Fruit fly (Drosophila melanogaster) whole organism, pupa: Measurements from ENCODE around the gene CG8993.

Experiments used
- CG10348 ChIP-seq: fragments of 200-800 bp; sonication (Bioruptor generic); IDR thresholded peaks from 2 replicates; pipeline ENCODE4 v1.3.6; 2022; ENCODE audit warnings: missing biosample characterization, missing genetic modification characterization
- CG12605 ChIP-seq: fragments of 200-800 bp; sonication (Bioruptor generic); IDR thresholded peaks from 2 replicates; pipeline ENCODE4 v1.3.6; 2022; ENCODE audit warnings: missing biosample characterization, missing genetic modification characterization
- CG13204 ChIP-seq: fragments of 200-800 bp; sonication (Bioruptor generic); optimal IDR thresholded peaks from 2 replicates; lab custom pipeline; 2018; ENCODE audit warnings: missing biosample characterization, mild to moderate bottlenecking, missing genetic modification characterization, moderate library complexity
- CG14655 ChIP-seq: fragments of 200-800 bp; sonication (Bioruptor generic); optimal IDR thresholded peaks from 3 replicates; lab custom pipeline; 2017; ENCODE audit warnings: mild to moderate bottlenecking, missing biosample characterization, missing genetic modification reagents, missing genetic modification characterization
- CG15710 ChIP-seq: fragments of 200-800 bp; sonication (Bioruptor generic); optimal IDR thresholded peaks from 2 replicates; lab custom pipeline; 2018; ENCODE audit warnings: missing biosample characterization, mild to moderate bottlenecking, missing genetic modification characterization, moderate library complexity
- CG17806 ChIP-seq: fragments of 200-800 bp; sonication (Bioruptor generic); optimal IDR thresholded peaks from 2 replicates; lab custom pipeline; 2018; ENCODE audit warnings: missing biosample characterization, mild to moderate bottlenecking, missing genetic modification characterization, moderate library complexity
- CG32121 ChIP-seq: fragments of 200-800 bp; sonication (Bioruptor generic); IDR thresholded peaks from 2 replicates; pipeline ENCODE4 v1.3.6; 2022; ENCODE audit warnings: missing biosample characterization, missing genetic modification characterization
- CG34367 ChIP-seq: fragments of 200-800 bp; sonication (Bioruptor generic); optimal IDR thresholded peaks from 2 replicates; lab custom pipeline; 2018; ENCODE audit warnings: missing biosample characterization, mild to moderate bottlenecking, missing genetic modification characterization
- CG4496 ChIP-seq: fragments of 200-800 bp; sonication (Bioruptor generic); IDR thresholded peaks from 3 replicates; pipeline ENCODE4 v1.3.6; 2022; ENCODE audit warnings: missing biosample characterization, missing genetic modification characterization
- CG8159 ChIP-seq: fragments of 200-800 bp; sonication (Bioruptor generic); optimal IDR thresholded peaks from 3 replicates; lab custom pipeline; 2018; ENCODE audit warnings: missing biosample characterization, mild to moderate bottlenecking, missing genetic modification characterization, moderate library complexity
- CG8301 ChIP-seq: fragments of 200-800 bp; sonication (Bioruptor generic); optimal IDR thresholded peaks from 2 replicates; lab custom pipeline; 2018; ENCODE audit warnings: missing biosample characterization, mild to moderate bottlenecking, missing genetic modification characterization
- CG9948 ChIP-seq: fragments of 200-800 bp; sonication (Bioruptor generic); optimal IDR thresholded peaks from 2 replicates; lab custom pipeline; 2018; ENCODE audit warnings: missing biosample characterization, mild to moderate bottlenecking, missing genetic modification characterization, moderate library complexity
- D1 ChIP-seq: fragments of 200-800 bp; sonication (Bioruptor generic); optimal IDR thresholded peaks from 2 replicates; lab custom pipeline; 2018; ENCODE audit warnings: missing biosample characterization, mild to moderate bottlenecking, missing genetic modification characterization, moderate library complexity
- EcR ChIP-seq: fragments of 200-800 bp; sonication (Bioruptor generic); optimal IDR thresholded peaks from 3 replicates; lab custom pipeline; 2019; ENCODE audit warnings: missing biosample characterization, missing genetic modification characterization, mild to moderate bottlenecking, moderate library complexity, missing genetic modification reagents
- Ets98B ChIP-seq: fragments of 200-800 bp; sonication (Bioruptor generic); IDR thresholded peaks from 2 replicates; pipeline ENCODE4 v1.3.6; 2022; ENCODE audit warnings: missing biosample characterization, missing genetic modification characterization
- Pif1A ChIP-seq: fragments of 200-800 bp; sonication (Bioruptor generic); optimal IDR thresholded peaks from 3 replicates; lab custom pipeline; 2016; ENCODE audit warnings: missing biosample characterization, missing genetic modification characterization
- Pif1B ChIP-seq: fragments of 200-800 bp; sonication (Bioruptor generic); optimal IDR thresholded peaks from 3 replicates; lab custom pipeline; 2016; ENCODE audit warnings: missing biosample characterization, missing genetic modification characterization
- Snoo ChIP-seq: fragments of 200-800 bp; sonication (Bioruptor generic); optimal IDR thresholded peaks from 3 replicates; lab custom pipeline; 2017; ENCODE audit warnings: missing biosample characterization, mild to moderate bottlenecking, missing genetic modification characterization, inconsistent platforms
- fd96Ca ChIP-seq: fragments of 200-800 bp; sonication (Bioruptor generic); IDR thresholded peaks from 3 replicates; pipeline ENCODE4 v1.3.6; 2022; ENCODE audit warnings: missing biosample characterization, missing genetic modification characterization
- gl ChIP-seq: fragments of 200-800 bp; sonication (Bioruptor generic); optimal IDR thresholded peaks from 2 replicates; lab custom pipeline; 2018; ENCODE audit warnings: missing biosample characterization, mild to moderate bottlenecking, missing genetic modification characterization
- rn ChIP-seq: fragments of 200-800 bp; sonication (Bioruptor generic); IDR thresholded peaks from 2 replicates; pipeline ENCODE4 v1.3.6; 2022; ENCODE audit warnings: missing biosample characterization, missing genetic modification characterization

Gene CG8993

DNA sequence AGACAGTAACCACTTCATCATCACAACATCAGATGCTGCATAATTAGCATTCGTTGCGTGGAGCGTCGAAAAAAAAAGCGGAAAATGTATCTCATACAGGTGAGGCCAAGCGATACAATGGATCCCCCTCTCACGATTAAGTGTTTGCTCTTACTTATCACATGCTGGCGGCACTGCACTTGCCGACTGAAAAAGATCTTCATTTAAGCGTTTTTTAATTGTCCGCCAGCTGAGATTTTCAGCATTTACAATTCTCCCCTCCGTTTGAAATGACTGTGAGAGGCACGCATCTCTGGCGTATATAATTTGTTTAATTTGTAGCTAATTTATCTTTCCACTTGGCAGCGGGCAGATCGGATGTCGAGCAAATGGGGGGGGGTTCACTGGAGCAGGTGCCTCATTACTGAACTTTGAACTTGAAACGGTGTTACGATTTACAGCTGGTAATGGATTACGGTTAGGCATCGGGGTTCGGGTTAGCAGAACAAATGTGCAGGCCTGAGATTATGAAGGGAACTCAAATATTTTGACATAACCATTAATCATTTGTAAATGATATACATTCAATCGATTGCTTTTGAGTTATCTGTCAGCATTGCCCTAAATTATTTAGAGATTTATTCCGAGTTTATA is 16.8 kb downstream of the CG8993 start, which contains the start of gene Mzt1:
Mzt1 (plus strand) TSS at position 583 of the 633 bp plus-strand sequence.
- no peak for TF ChIP-seq gl (tag; lab: Kevin White, UChicago)
- no peak for TF ChIP-seq CG14655 (GFP tag; lab: Kevin White, UChicago)
- TF ChIP-seq CG13204 (GFP tag; lab: Kevin White, UChicago) = no peak
- no peak for TF ChIP-seq Pif1A (GFP tag; lab: Kevin White, UChicago)
- no peak for TF ChIP-seq CG8159
- TF ChIP-seq CG17806 (tag; lab: Kevin White, UChicago) = no peak
- no peak for TF ChIP-seq fd96Ca (GFP tag; lab: Robert Waterston, UW)
- no peak for TF ChIP-seq CG8301 (tag; lab: Kevin White, UChicago)

DNA sequence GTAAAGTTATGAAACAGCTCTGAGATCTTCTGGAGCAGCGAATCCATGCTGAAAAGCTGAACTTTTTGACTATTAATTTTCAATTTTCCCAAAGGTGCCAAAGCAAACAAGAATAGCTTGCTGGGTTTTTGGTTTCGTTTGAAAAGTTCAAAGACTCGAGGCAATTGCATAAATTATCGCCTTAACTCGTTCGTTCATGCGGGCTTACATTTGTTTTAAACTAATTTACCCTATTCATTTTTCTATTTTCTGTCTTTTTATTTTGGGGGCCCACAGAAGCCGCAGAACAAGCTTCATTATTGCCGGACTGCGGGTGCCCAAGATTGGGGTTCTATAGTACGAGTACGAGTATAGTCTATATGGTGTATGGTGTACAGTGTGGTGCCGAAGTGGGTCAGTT is 18.9 kb downstream of the CG8993 start, which contains the start of the genes CG32298 and CG32299:
CG32298 (minus strand) TSS at position 101 of the 400 bp plus-strand sequence.
CG32299 (minus strand) TSS at position 101 of the 400 bp plus-strand sequence.
- TF ChIP-seq CG13204 (GFP tag; lab: Kevin White, UChicago) (no peak), CG14655 (GFP tag; lab: Kevin White, UChicago) (no peak), rn (GFP tag; lab: Robert Waterston, UW) (no peak), Pif1B (GFP tag; lab: Kevin White, UChicago) (no peak), CG10348 (GFP tag; lab: Robert Waterston, UW) (no peak), CG9948 (no peak), D1 (tag; lab: Kevin White, UChicago) (no peak), CG34367 (no peak), CG8159 (no peak), CG15710 (tag; lab: Kevin White, UChicago) (no peak), Snoo (tag; lab: Kevin White, UChicago) (no peak), CG4496 (GFP tag; lab: Robert Waterston, UW) (no peak), Ets98B (no peak), fd96Ca (GFP tag; lab: Robert Waterston, UW) (no peak), CG17806 (tag; lab: Kevin White, UChicago) (no peak), CG8301 (tag; lab: Kevin White, UChicago) (no peak), gl (tag; lab: Kevin White, UChicago) (no peak), CG32121 (GFP tag; lab: Robert Waterston, UW) (no peak), Pif1A (GFP tag; lab: Kevin White, UChicago) (no peak)

DNA sequence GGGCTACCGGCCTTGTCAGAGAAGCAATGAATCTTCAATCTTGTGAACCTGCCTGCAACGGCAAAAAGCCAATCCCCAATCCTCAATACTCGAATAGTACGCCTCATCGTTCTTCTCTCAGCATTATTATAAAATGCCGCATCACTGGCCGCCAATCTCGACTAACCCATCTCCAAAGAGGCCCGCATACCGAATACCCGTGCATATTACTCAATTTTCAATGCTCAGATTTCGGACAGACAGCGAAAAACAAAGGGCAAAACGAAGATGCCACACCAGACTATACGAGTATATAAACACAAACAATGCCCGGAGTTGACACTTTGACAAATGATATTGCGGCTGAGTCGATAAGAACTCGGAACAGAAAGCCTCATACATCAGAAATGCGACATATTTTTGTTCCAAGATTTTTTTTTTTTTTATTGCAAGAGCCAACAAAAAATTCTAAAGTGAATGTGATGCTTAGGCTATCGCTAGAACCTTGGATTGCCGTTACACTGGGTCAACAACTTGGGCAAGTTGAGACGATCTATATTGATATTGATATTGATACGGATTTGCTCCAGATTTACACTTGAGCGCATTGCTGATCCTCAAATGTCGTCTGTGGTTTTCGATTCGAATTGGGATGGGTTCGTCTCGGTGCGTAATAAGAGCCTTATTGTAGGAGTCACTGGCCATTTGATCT is 20.9 kb downstream of the CG8993 start:
- TF ChIP-seq D1 (tag; lab: Kevin White, UChicago) (no peak), Pif1B (GFP tag; lab: Kevin White, UChicago) (no peak), CG15710 (tag; lab: Kevin White, UChicago) (no peak), Pif1A (GFP tag; lab: Kevin White, UChicago) (no peak), CG8159 (no peak), CG14655 (GFP tag; lab: Kevin White, UChicago) (no peak), CG9948 (no peak), rn (GFP tag; lab: Robert Waterston, UW) (no peak), CG4496 (GFP tag; lab: Robert Waterston, UW) (no peak), CG17806 (tag; lab: Kevin White, UChicago) (no peak)

DNA sequence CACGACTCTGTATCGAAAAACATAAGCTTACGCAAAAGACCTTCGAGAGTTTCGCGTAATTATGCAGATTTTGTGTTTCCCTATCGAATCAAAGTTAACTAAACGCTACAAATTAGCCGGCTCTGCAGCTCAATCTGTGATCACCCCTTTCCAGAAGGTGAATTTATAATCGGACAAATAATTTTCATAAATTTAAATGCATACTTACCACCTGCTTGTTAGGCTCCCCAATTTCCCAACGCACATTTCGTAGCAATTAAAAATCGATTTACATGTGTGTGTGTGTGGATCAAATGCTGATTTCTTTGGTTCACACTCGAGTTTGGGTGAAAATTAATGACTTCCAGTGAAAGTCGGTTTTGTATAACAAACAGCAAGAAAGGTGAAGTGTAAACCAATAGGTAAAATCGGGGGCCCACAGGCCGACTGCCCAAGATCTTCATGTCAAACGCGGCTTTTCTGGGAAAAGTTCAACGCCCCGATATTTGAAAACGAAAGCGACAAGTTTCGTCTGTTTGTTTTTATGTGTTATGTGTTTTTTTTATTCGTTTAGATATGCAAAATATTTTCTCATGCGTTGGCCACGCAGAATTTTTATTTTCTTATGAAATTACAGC is 25.7 kb downstream of the CG8993 start:
- TF ChIP-seq CG8159 = no peak
- TF ChIP-seq CG9948 = no peak
- TF ChIP-seq D1 (tag; lab: Kevin White, UChicago) = no peak
- TF ChIP-seq Pif1A (GFP tag; lab: Kevin White, UChicago) = no peak
- TF ChIP-seq CG4496 (GFP tag; lab: Robert Waterston, UW) = no peak
- TF ChIP-seq CG15710 (tag; lab: Kevin White, UChicago) = no peak
- TF ChIP-seq CG34367 = no peak
- no peak for TF ChIP-seq gl (tag; lab: Kevin White, UChicago)
- TF ChIP-seq fd96Ca (GFP tag; lab: Robert Waterston, UW) = no peak
- TF ChIP-seq EcR (GFP tag; lab: Kevin White, UChicago) = no peak
- no peak for TF ChIP-seq CG10348 (GFP tag; lab: Robert Waterston, UW)
- no peak for TF ChIP-seq CG32121 (GFP tag; lab: Robert Waterston, UW)
- TF ChIP-seq CG14655 (GFP tag; lab: Kevin White, UChicago) = no peak
- no peak for TF ChIP-seq CG17806 (tag; lab: Kevin White, UChicago)
- TF ChIP-seq rn (GFP tag; lab: Robert Waterston, UW) = no peak

DNA sequence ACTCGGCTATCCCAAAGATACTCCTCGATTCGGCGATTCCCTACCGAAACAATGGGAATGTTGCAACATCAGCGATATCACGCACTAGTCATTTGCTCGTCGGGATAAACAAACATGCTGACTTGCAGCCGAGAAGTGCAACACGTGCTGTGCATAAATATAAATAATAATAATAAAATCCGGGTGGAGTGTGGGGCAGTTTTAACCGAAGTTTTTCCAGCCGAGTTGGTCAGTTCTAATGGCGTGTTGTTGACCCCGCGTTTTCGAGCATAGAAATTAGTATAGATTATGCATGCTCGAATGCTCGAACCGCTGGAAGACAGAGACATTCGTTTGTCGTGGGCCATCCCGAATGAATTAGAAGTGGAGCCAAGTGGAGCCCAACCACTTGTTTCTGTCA is 26.6 kb downstream of the CG8993 start:
- TF ChIP-seq CG10348 (GFP tag; lab: Robert Waterston, UW) (no peak), Snoo (tag; lab: Kevin White, UChicago) (no peak)
- TF ChIP-seq, all 21 proteins: peak for 0

DNA sequence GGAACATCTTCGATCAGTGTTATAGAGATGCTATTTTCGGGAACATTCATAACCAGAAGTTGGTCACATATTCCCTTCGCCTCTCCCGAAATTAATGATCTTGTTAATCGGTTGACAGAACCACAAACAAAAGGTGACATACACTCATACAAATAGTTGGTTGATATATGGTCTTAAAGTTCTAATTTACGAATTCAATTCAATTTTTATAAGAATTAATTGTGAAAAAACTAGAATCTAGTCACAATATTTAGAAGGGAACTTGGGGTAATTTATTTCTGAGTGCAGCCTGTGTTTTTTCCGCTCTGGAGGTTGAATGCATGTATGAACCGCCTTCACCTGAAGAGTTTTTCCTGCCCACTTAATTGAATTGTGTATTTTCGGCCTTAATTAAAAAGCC is 27.8 kb downstream of the CG8993 start:
- TF ChIP-seq CG12605 = no peak
- TF ChIP-seq CG9948 = no peak
- TF ChIP-seq CG32121 (GFP tag; lab: Robert Waterston, UW) = no peak
- no peak for TF ChIP-seq Pif1A (GFP tag; lab: Kevin White, UChicago)
- TF ChIP-seq CG17806 (tag; lab: Kevin White, UChicago) = no peak
- TF ChIP-seq CG8159 = no peak
- TF ChIP-seq gl (tag; lab: Kevin White, UChicago) = no peak
- no peak for TF ChIP-seq Snoo (tag; lab: Kevin White, UChicago)
- TF ChIP-seq rn (GFP tag; lab: Robert Waterston, UW) = no peak
- no peak for TF ChIP-seq CG4496 (GFP tag; lab: Robert Waterston, UW)
- TF ChIP-seq CG8301 (tag; lab: Kevin White, UChicago) = no peak
- no peak for TF ChIP-seq Ets98B
- no peak for TF ChIP-seq EcR (GFP tag; lab: Kevin White, UChicago)
